Fruit fly (Drosophila melanogaster) whole organism, prepupa: ENCODE data around the gene CG1622.

Experiments used
- Blimp-1 ChIP-seq: fragments of 200-800 bp; sonication (Bioruptor generic); optimal IDR thresholded peaks from 3 replicates; lab custom pipeline; 2017; ENCODE audit warnings: missing biosample characterization, missing genetic modification characterization, mild to moderate bottlenecking, moderate library complexity, missing genetic modification reagents
- CG10631 ChIP-seq: fragments of 200-800 bp; sonication (Bioruptor generic); optimal IDR thresholded peaks from 2 replicates; lab custom pipeline; 2016; ENCODE audit warnings: missing biosample characterization, missing genetic modification characterization
- CG11294 ChIP-seq: fragments of 200-800 bp; sonication (Bioruptor generic); IDR thresholded peaks from 2 replicates; pipeline ENCODE4 v1.3.6; 2022; ENCODE audit warnings: missing biosample characterization, missing genetic modification characterization
- CG11762 ChIP-seq: fragments of 200-800 bp; sonication (Bioruptor generic); optimal IDR thresholded peaks from 3 replicates; lab custom pipeline; 2016; ENCODE audit warnings: missing biosample characterization, missing genetic modification characterization; ENCODE audit not compliant: insufficient read depth
- CG11902 ChIP-seq: fragments of 200-800 bp; sonication (Bioruptor generic); optimal IDR thresholded peaks from 3 replicates; lab custom pipeline; 2016; ENCODE audit warnings: missing biosample characterization, missing genetic modification characterization
- CG1621 ChIP-seq: fragments of 200-800 bp; sonication (Bioruptor generic); optimal IDR thresholded peaks from 3 replicates; lab custom pipeline; 2018; ENCODE audit warnings: missing biosample characterization, mild to moderate bottlenecking, missing genetic modification characterization
- CG16779 ChIP-seq: fragments of 200-800 bp; sonication (Bioruptor generic); optimal IDR thresholded peaks from 3 replicates; lab custom pipeline; 2017; ENCODE audit warnings: missing biosample characterization, mild to moderate bottlenecking, missing genetic modification characterization
- CG31627 ChIP-seq: fragments of 200-800 bp; sonication (Bioruptor generic); optimal IDR thresholded peaks from 3 replicates; lab custom pipeline; 2016; ENCODE audit warnings: missing biosample characterization, missing genetic modification characterization
- CG32006 ChIP-seq: fragments of 200-800 bp; sonication (Bioruptor generic); optimal IDR thresholded peaks from 3 replicates; lab custom pipeline; 2017; ENCODE audit warnings: missing biosample characterization, mild to moderate bottlenecking, missing genetic modification characterization
- CG34406 ChIP-seq: fragments of 200-800 bp; sonication (Bioruptor generic); optimal IDR thresholded peaks from 3 replicates; lab custom pipeline; 2016; ENCODE audit warnings: missing biosample characterization, missing genetic modification characterization
- CG3919 ChIP-seq: fragments of 200-800 bp; sonication (Bioruptor generic); optimal IDR thresholded peaks from 3 replicates; lab custom pipeline; 2016; ENCODE audit warnings: missing biosample characterization, missing genetic modification characterization
- CG4318 ChIP-seq: fragments of 200-800 bp; sonication (Bioruptor generic); optimal IDR thresholded peaks from 3 replicates; lab custom pipeline; 2017; ENCODE audit warnings: missing biosample characterization, mild to moderate bottlenecking, missing genetic modification characterization
- CG6163 ChIP-seq: fragments of 200-800 bp; sonication (Bioruptor generic); IDR thresholded peaks from 3 replicates; pipeline ENCODE4 v1.3.6; 2022; ENCODE audit warnings: missing biosample characterization, missing genetic modification characterization
- CG6792 ChIP-seq: fragments of 200-800 bp; sonication (Bioruptor generic); optimal IDR thresholded peaks from 3 replicates; lab custom pipeline; 2016; ENCODE audit warnings: missing biosample characterization, missing genetic modification characterization
- CG6808 ChIP-seq: fragments of 200-800 bp; sonication (Bioruptor generic); optimal IDR thresholded peaks from 3 replicates; lab custom pipeline; 2017; ENCODE audit warnings: missing biosample characterization, missing genetic modification characterization, mild to moderate bottlenecking, moderate library complexity, missing genetic modification reagents
- CG8119 ChIP-seq: fragments of 200-800 bp; sonication (Bioruptor generic); IDR thresholded peaks from 3 replicates; pipeline ENCODE4 v1.3.6; 2022; ENCODE audit warnings: missing biosample characterization, missing genetic modification characterization
- CG8319 ChIP-seq: fragments of 200-800 bp; sonication (Bioruptor generic); optimal IDR thresholded peaks from 3 replicates; lab custom pipeline; 2016; ENCODE audit warnings: missing biosample characterization, missing genetic modification characterization
- CG8632 ChIP-seq: fragments of 200-800 bp; sonication (Bioruptor generic); optimal IDR thresholded peaks from 3 replicates; lab custom pipeline; 2016; ENCODE audit warnings: missing biosample characterization, missing genetic modification characterization
- CG9139 ChIP-seq: fragments of 200-800 bp; sonication (Bioruptor generic); optimal IDR thresholded peaks from 3 replicates; lab custom pipeline; 2017; ENCODE audit warnings: missing biosample characterization, mild to moderate bottlenecking, missing genetic modification characterization
- Eip75B ChIP-seq: fragments of 200-800 bp; sonication (Bioruptor generic); optimal IDR thresholded peaks from 3 replicates; lab custom pipeline; 2016; ENCODE audit warnings: missing biosample characterization, missing genetic modification characterization
- Eip78C ChIP-seq: fragments of 200-800 bp; sonication (Bioruptor generic); peaks from one replicate; lab custom pipeline; 2016; ENCODE audit warnings: missing biosample characterization, missing genetic modification characterization
- Ets21C ChIP-seq: fragments of 200-800 bp; sonication (Bioruptor generic); optimal IDR thresholded peaks from 3 replicates; lab custom pipeline; 2016; ENCODE audit warnings: missing biosample characterization, missing genetic modification characterization
- Ets96B ChIP-seq: fragments of 200-800 bp; optimal IDR thresholded peaks from 2 replicates; lab custom pipeline; 2019; ENCODE audit warnings: missing biosample characterization, mild to moderate bottlenecking, missing genetic modification characterization, moderate library complexity
- Gug ChIP-seq: fragments of 200-800 bp; sonication (Bioruptor generic); IDR thresholded peaks from 2 replicates; pipeline ENCODE4 v1.3.6; 2022; ENCODE audit warnings: missing biosample characterization, missing genetic modification characterization
- Hr38 ChIP-seq: sonication (Bioruptor generic); optimal IDR thresholded peaks from 2 replicates; lab custom pipeline; 2016; ENCODE audit warnings: missing biosample characterization, missing genetic modification characterization
- Hr39 ChIP-seq: fragments of 200-800 bp; sonication (Bioruptor generic); optimal IDR thresholded peaks from 2 replicates; lab custom pipeline; 2016; ENCODE audit warnings: missing biosample characterization, missing genetic modification characterization
- Hr4 ChIP-seq: fragments of 200-800 bp; sonication (Bioruptor generic); optimal IDR thresholded peaks from 3 replicates; lab custom pipeline; 2016; ENCODE audit warnings: missing biosample characterization, missing genetic modification characterization
- Lpt ChIP-seq: fragments of 200-800 bp; sonication (Bioruptor generic); optimal IDR thresholded peaks from 3 replicates; lab custom pipeline; 2016; ENCODE audit warnings: missing biosample characterization, missing genetic modification characterization
- Met ChIP-seq: fragments of 200-800 bp; sonication (Bioruptor generic); optimal IDR thresholded peaks from 3 replicates; lab custom pipeline; 2016; ENCODE audit warnings: missing biosample characterization, missing genetic modification characterization
- OdsH ChIP-seq: fragments of 200-800 bp; sonication (Bioruptor generic); optimal IDR thresholded peaks from 3 replicates; lab custom pipeline; 2016; ENCODE audit warnings: missing biosample characterization, missing genetic modification characterization
- Smox ChIP-seq: fragments of 200-800 bp; sonication (Bioruptor generic); optimal IDR thresholded peaks from 3 replicates; lab custom pipeline; 2016; ENCODE audit warnings: missing biosample characterization, missing genetic modification characterization
- Sox102F ChIP-seq: fragments of 200-800 bp; sonication (Bioruptor generic); optimal IDR thresholded peaks from 2 replicates; lab custom pipeline; 2016; ENCODE audit warnings: missing biosample characterization, mild to moderate bottlenecking, missing genetic modification characterization
- Sox15 ChIP-seq: fragments of 200-800 bp; sonication (Bioruptor generic); optimal IDR thresholded peaks from 3 replicates; lab custom pipeline; 2016; ENCODE audit warnings: missing biosample characterization, missing genetic modification characterization
- achi ChIP-seq: fragments of 200-800 bp; sonication (Bioruptor generic); optimal IDR thresholded peaks from 3 replicates; lab custom pipeline; 2016; ENCODE audit warnings: missing biosample characterization, missing genetic modification characterization
- acj6 ChIP-seq: fragments of 200-800 bp; sonication (Bioruptor generic); optimal IDR thresholded peaks from 3 replicates; lab custom pipeline; 2016; ENCODE audit warnings: missing biosample characterization, missing genetic modification characterization
- cyc ChIP-seq: fragments of 200-800 bp; sonication (Bioruptor generic); optimal IDR thresholded peaks from 3 replicates; lab custom pipeline; 2016; ENCODE audit warnings: missing biosample characterization, missing genetic modification characterization
- dac ChIP-seq: fragments of 200-800 bp; sonication (Bioruptor generic); optimal IDR thresholded peaks from 2 replicates; lab custom pipeline; 2017; ENCODE audit warnings: missing biosample characterization, mild to moderate bottlenecking, missing genetic modification characterization
- dsx ChIP-seq: fragments of 200-800 bp; optimal IDR thresholded peaks from 3 replicates; lab custom pipeline; 2019; ENCODE audit warnings: missing biosample characterization, mild to moderate bottlenecking, missing genetic modification characterization, moderate library complexity; ENCODE audit not compliant: poor library complexity, severe bottlenecking
- eg ChIP-seq: fragments of 200-800 bp; sonication (Bioruptor generic); IDR thresholded peaks from 3 replicates; pipeline ENCODE4 v1.3.6; 2022; ENCODE audit warnings: missing biosample characterization, missing genetic modification characterization
- esn ChIP-seq: fragments of 200-800 bp; sonication (Bioruptor generic); optimal IDR thresholded peaks from 2 replicates; lab custom pipeline; 2016; ENCODE audit warnings: missing biosample characterization, mild to moderate bottlenecking, missing genetic modification characterization, moderate library complexity
- fd85E ChIP-seq: fragments of 200-800 bp; sonication (Bioruptor generic); optimal IDR thresholded peaks from 3 replicates; lab custom pipeline; 2016; ENCODE audit warnings: missing biosample characterization, missing genetic modification characterization
- lz ChIP-seq: fragments of 200-800 bp; sonication (Bioruptor generic); optimal IDR thresholded peaks from 3 replicates; lab custom pipeline; 2016; ENCODE audit warnings: missing biosample characterization, missing genetic modification characterization
- net ChIP-seq: fragments of 200-800 bp; sonication (Bioruptor generic); optimal IDR thresholded peaks from 3 replicates; lab custom pipeline; 2016; ENCODE audit warnings: missing biosample characterization, missing genetic modification characterization
- pdm3 ChIP-seq: fragments of 200-800 bp; sonication (Bioruptor generic); optimal IDR thresholded peaks from 3 replicates; lab custom pipeline; 2016; ENCODE audit warnings: missing biosample characterization, missing genetic modification characterization
- salr ChIP-seq, 2 experiments: fragments of 200-800 bp; sonication (Bioruptor generic); optimal IDR thresholded peaks; 3 replicates each; lab custom pipeline; 2016 to 2018; ENCODE audit warnings: missing biosample characterization in 2 of 2, missing genetic modification characterization in 2 of 2, mild to moderate bottlenecking in 1 of 2
- spab ChIP-seq: fragments of 200-800 bp; sonication (Bioruptor generic); optimal IDR thresholded peaks from 2 replicates; lab custom pipeline; 2017; ENCODE audit warnings: missing biosample characterization, mild to moderate bottlenecking, missing genetic modification characterization, missing genetic modification reagents
- ss ChIP-seq, 2 experiments: fragments of 200-800 bp; sonication (Bioruptor generic); optimal IDR thresholded peaks; 2 replicates in 1 of 2; 3 replicates in 1 of 2; lab custom pipeline; 2017 to 2018; ENCODE audit warnings: mild to moderate bottlenecking in 2 of 2, missing biosample characterization in 2 of 2, missing genetic modification characterization in 2 of 2, moderate library complexity in 1 of 2
- svp ChIP-seq: fragments of 200-800 bp; sonication (Bioruptor generic); peaks from one replicate; lab custom pipeline; 2016; ENCODE audit warnings: missing biosample characterization, missing genetic modification characterization
- topi ChIP-seq: fragments of 200-800 bp; sonication (Bioruptor generic); optimal IDR thresholded peaks from 3 replicates; lab custom pipeline; 2016; ENCODE audit warnings: missing biosample characterization, missing genetic modification characterization
- vri ChIP-seq: fragments of 200-800 bp; sonication (Bioruptor generic); optimal IDR thresholded peaks from 3 replicates; lab custom pipeline; 2016; ENCODE audit warnings: missing biosample characterization, mild to moderate bottlenecking, missing genetic modification characterization

The CG1622 gene

DNA sequence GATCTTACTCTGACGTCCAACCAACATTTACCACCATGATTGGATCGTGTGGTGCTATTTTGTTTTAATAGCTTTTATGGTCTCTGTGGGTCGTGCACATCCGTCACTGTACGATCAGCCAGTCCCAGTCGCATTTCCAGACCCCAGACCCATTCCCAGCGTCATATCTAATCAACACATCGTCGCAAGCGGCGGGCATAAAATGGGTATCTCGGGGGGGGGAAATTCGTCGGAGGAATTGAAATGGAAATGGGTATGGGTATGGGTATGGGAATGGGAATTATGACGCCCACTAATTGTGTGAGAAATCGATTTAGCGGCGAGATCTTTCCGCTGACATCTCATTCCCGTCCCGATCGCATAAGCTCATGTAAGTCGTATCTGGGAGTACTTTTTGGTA, 13.9 kb downstream of the CG1622 start:
- peak; percentile 61 for TF ChIP-seq vri
- TF ChIP-seq CG6163 (GFP tag; lab: Robert Waterston, UW) = 0 out of 3 replicates have a peak, but pooled peaks have one; percentile 21
- no peak for TF ChIP-seq CG10631 (GFP tag; lab: Kevin White, UChicago)
- TF ChIP-seq CG31627 = no peak
- peak; percentile 59 for TF ChIP-seq svp
- TF ChIP-seq Eip78C (GFP tag; lab: Kevin White, UChicago) = no peak
- TF ChIP-seq Smox = no peak
- TF ChIP-seq CG8319 = no peak

- TF ChIP-seq acj6 (GFP tag; lab: Kevin White, UChicago) (peak; percentile 54), CG6792 (GFP tag; lab: Kevin White, UChicago) (peak; percentile 55), vri (peak; percentile 28), topi (peak; percentile 77), Hr4 (GFP tag; lab: Kevin White, UChicago) (peak; percentile 41), CG11762 (GFP tag; lab: Kevin White, UChicago) (peak; percentile 12), Blimp-1 (GFP tag; lab: Kevin White, UChicago) (peak; percentile 33), CG9139 (GFP tag; lab: Kevin White, UChicago) (peak; percentile 45), CG8632 (GFP tag; lab: Kevin White, UChicago) (peak; percentile 33), Hr38 (GFP tag; lab: Kevin White, UChicago) (no peak), net (GFP tag; lab: Kevin White, UChicago) (peak; percentile 35), CG8119 (peak; percentile 74), Hr39 (GFP tag; lab: Kevin White, UChicago) (peak; percentile 74), CG8319 (peak; percentile 20), Sox102F (peak; percentile 73), CG11902 (GFP tag; lab: Kevin White, UChicago) (peak; percentile 17), salr (GFP tag; optimal IDR thresholded peaks at IDR 0.05; lab: Kevin White, UChicago) (peak in 1 of 2 experiments; percentile 51), Gug (GFP tag; lab: Robert Waterston, UW) (no peak; the same call in 1 of the 2 replicates), cyc (GFP tag; lab: Kevin White, UChicago) (peak; percentile 65), esn (GFP tag; lab: Kevin White, UChicago) (peak; percentile 76), CG3919 (peak; percentile 61), Ets21C (peak; percentile 49), CG34406 (GFP tag; lab: Kevin White, UChicago) (peak; percentile 49), Smox (peak; percentile 66), svp (peak; percentile 85), dsx (GFP tag; lab: Kevin White, UChicago) (peak; percentile 63), Ets96B (tag; lab: Kevin White, UChicago) (peak; percentile 55), Sox15 (GFP tag; lab: Kevin White, UChicago) (no peak), dac (no peak), CG10631 (GFP tag; lab: Kevin White, UChicago) (peak; percentile 56), OdsH (GFP tag; lab: Kevin White, UChicago) (peak; percentile 55), Lpt (peak; percentile 52), achi (GFP tag; lab: Kevin White, UChicago) (peak; percentile 51), Eip75B (GFP tag; lab: Kevin White, UChicago) (peak; percentile 59), CG31627 (peak; percentile 68), eg (peak; percentile 54), CG6808 (GFP tag; lab: Kevin White, UChicago) (peak; percentile 66), lz (peak; percentile 68), Met (peak; percentile 76), ss (GFP tag; optimal IDR thresholded peaks at IDR 0.05; lab: Kevin White, UChicago) (peak; percentile 64 to 65), pdm3 (peak; percentile 61), CG32006 (GFP tag; lab: Kevin White, UChicago) (peak; percentile 70), CG4318 (GFP tag; lab: Kevin White, UChicago) (peak; percentile 15), CG1621 (tag; lab: Kevin White, UChicago) (peak; percentile 52), CG16779 (peak; percentile 16), fd85E (no peak), spab (GFP tag; lab: Kevin White, UChicago) (peak; percentile 50), CG11294 (GFP tag; lab: Robert Waterston, UW) (no peak)
Measured at dm6 chrX:13312200-13312599, 15.3 kb downstream of the CG1622 start.
